Worm (Caenorhabditis elegans): Measurements from ENCODE around the gene T25B9.3.

Gene T25B9.3

DNA sequence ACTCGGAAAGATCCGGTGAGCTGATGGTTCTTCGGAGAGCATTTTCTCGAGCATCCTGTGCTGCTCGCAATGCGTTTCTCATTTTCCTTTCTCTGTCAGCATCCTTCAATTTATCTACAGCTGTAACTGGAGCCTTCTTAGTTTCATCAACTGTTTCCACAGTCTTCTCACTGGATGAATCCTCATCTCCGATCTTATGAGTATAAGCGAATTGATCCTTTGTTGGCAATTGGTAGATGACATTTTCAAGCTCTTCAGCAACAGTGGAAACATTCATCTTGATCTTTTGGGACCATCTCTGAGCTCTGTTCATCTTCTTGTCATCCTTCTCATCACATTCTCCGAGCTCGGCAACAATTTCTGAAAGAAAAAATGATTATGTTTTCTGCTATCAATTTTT, 34.8 kb downstream of the T25B9.3 start:
- TF ChIP-seq tbx-8 (GFP tag; optimal IDR thresholded peaks at IDR 0.05) (no peak), ham-2 (GFP tag; optimal IDR thresholded peaks at IDR 0.05) (no peak), ztf-11 (tag; optimal IDR thresholded peaks at IDR 0.05) (no peak), lsy-2 (tag; optimal IDR thresholded peaks at IDR 0.05) (no peak)

DNA sequence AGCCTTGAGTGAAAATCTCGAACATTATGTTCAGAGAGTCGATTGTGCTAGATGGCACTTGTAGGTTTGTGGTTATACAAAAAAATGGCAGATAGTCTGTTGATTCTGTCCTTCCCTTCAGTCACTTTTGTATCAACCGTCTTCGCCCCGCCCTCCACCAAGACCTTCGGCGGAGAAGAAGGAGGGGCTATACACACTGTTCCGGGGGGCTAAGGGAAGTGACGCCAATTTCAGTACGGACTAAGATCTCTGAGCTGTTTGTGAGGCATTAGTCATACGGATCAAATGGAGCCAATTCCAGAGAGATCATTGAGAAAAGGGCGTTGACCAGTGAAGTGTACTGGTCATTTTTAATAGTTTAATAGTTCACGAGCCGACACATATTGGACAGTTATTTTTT, 36.0 kb downstream of the T25B9.3 start, which contains the start of gene swt-3:
Gene swt-3 (minus strand): TSS at position 101 of the 400 bp plus-strand sequence.
- TF ChIP-seq lsy-2 (tag; optimal IDR thresholded peaks at IDR 0.05), result no peak
- no peak for TF ChIP-seq ceh-39 (tag; optimal IDR thresholded peaks at IDR 0.05)
- no peak for TF ChIP-seq sptf-1 (tag; optimal IDR thresholded peaks at IDR 0.05)
- no peak for TF ChIP-seq nhr-76 (tag; optimal IDR thresholded peaks at IDR 0.05)
- TF ChIP-seq drap-1 (GFP tag; optimal IDR thresholded peaks at IDR 0.05), result no peak
- TF ChIP-seq tbx-8 (GFP tag; optimal IDR thresholded peaks at IDR 0.05), result no peak
- TF ChIP-seq ces-1 (GFP tag; optimal IDR thresholded peaks at IDR 0.05), result no peak
- no peak for TF ChIP-seq cnd-1 (tag; optimal IDR thresholded peaks at IDR 0.05)
- TF ChIP-seq ceh-43 (GFP tag; optimal IDR thresholded peaks at IDR 0.05), result no peak
- no peak for TF ChIP-seq mls-2 (tag; optimal IDR thresholded peaks at IDR 0.05)
- no peak for TF ChIP-seq snpc-4 (tag; optimal IDR thresholded peaks at IDR 0.05)
- no peak for TF ChIP-seq sem-2 (GFP tag; optimal IDR thresholded peaks at IDR 0.05)
- TF ChIP-seq nhr-12 (tag; optimal IDR thresholded peaks at IDR 0.05), result no peak
- no peak for TF ChIP-seq bed-3 (GFP tag; optimal IDR thresholded peaks at IDR 0.05)

DNA sequence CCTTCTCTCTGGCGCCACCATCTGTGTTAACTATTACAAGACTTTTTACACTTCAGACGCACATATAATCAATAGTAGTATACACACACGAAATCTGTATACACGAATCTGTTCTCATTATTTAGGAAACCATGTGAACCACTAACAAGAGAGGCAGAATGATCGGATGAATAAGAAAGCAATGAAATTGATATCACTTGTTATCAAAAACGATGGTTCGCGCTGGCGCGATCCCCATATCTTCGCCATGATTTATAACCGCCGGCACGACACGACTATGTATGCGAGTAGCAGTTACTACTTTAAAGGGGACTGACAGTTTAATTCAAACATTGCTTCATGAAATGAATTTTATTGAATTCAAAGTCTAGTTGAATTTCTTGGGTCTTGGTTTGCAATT, 36.8 kb downstream of the T25B9.3 start:
- TF ChIP-seq M03D4.4 (tag; optimal IDR thresholded peaks at IDR 0.05), result no peak
- TF ChIP-seq cnd-1 (tag; optimal IDR thresholded peaks at IDR 0.05), result no peak
- TF ChIP-seq nhr-76 (tag; optimal IDR thresholded peaks at IDR 0.05), result no peak
- TF ChIP-seq ceh-83 (GFP tag; optimal IDR thresholded peaks at IDR 0.05), result no peak
- TF ChIP-seq mab-5 (tag; optimal IDR thresholded peaks at IDR 0.05), result no peak
- TF ChIP-seq blmp-1 (tag; optimal IDR thresholded peaks at IDR 0.05), result no peak
- no peak for TF ChIP-seq elt-3 (tag; optimal IDR thresholded peaks at IDR 0.05)
- no peak for TF ChIP-seq lin-32 (GFP tag; optimal IDR thresholded peaks at IDR 0.05)
- TF ChIP-seq lsy-2 (tag; optimal IDR thresholded peaks at IDR 0.05), result no peak
- TF ChIP-seq lin-13 (tag; optimal IDR thresholded peaks at IDR 0.05), result no peak
- TF ChIP-seq ztf-11 (tag; optimal IDR thresholded peaks at IDR 0.05), result no peak

DNA sequence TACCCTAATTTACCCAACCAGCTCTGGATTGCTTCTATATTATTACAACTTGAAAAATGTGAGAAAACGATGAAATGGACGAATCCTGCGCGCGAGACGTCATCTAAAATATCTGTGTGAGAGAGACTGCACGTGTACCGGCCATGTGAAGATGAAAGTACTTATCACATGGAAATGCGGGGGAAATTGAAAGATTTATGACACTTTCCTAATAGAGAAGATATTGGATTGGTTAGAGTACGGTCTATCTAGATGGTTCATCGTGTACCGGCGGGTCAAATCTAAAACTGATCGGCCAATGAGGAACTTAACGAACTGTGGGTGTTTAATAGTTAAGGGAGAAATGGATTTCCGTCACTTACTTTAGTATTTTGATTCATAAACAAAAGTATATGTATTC, 37.4 kb downstream of the T25B9.3 start:
- TF ChIP-seq sem-2 (GFP tag; optimal IDR thresholded peaks at IDR 0.05) (no peak), nhr-237 (tag; optimal IDR thresholded peaks at IDR 0.05) (no peak), unc-62 (GFP tag; optimal IDR thresholded peaks at IDR 0.05) (no peak), blmp-1 (tag; optimal IDR thresholded peaks at IDR 0.05) (no peak)

DNA sequence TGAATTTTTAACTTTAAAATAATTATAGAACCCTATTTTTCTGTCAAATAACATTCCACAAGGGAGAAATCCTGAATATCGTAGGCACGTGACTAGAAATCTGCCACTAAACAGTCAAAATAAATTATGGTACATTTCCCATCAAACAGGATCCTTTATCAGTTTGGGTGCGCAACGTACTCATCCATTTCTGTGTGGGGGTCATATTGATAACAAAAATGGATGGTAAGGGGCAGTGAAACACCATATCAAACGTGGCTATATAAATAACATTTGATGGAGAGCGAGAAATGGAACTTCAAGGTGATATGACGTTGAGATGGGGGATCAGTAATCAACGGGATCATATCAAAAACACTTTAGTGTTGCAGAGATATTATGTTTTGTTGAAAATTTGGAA, 39.5 kb downstream of the T25B9.3 start:
- no peak for TF ChIP-seq mep-1 (tag; optimal IDR thresholded peaks at IDR 0.05)
- TF ChIP-seq mab-5 (tag; optimal IDR thresholded peaks at IDR 0.05), result no peak
- no peak for TF ChIP-seq lin-32 (GFP tag; optimal IDR thresholded peaks at IDR 0.05)
- TF ChIP-seq pha-4 (tag; optimal IDR thresholded peaks at IDR 0.05), result no peak
- no peak for TF ChIP-seq sem-2 (GFP tag; optimal IDR thresholded peaks at IDR 0.05)
- no peak for TF ChIP-seq ztf-11 (tag; optimal IDR thresholded peaks at IDR 0.05)
- TF ChIP-seq ceh-43 (GFP tag; optimal IDR thresholded peaks at IDR 0.05), result no peak
- no peak for TF ChIP-seq ces-1 (GFP tag; optimal IDR thresholded peaks at IDR 0.05)
- no peak for TF ChIP-seq drap-1 (GFP tag; optimal IDR thresholded peaks at IDR 0.05)
- no peak for TF ChIP-seq ceh-83 (GFP tag; optimal IDR thresholded peaks at IDR 0.05)
- TF ChIP-seq nhr-237 (tag; optimal IDR thresholded peaks at IDR 0.05), result no peak
- no peak for TF ChIP-seq nhr-12 (tag; optimal IDR thresholded peaks at IDR 0.05)
- TF ChIP-seq ham-2 (GFP tag; optimal IDR thresholded peaks at IDR 0.05), result no peak
- no peak for TF ChIP-seq cnd-1 (tag; optimal IDR thresholded peaks at IDR 0.05)
- no peak for TF ChIP-seq lin-13 (tag; optimal IDR thresholded peaks at IDR 0.05)
- no peak for TF ChIP-seq hlh-1 (tag; optimal IDR thresholded peaks at IDR 0.05)
- TF ChIP-seq nhr-2 (tag; optimal IDR thresholded peaks at IDR 0.05), result no peak
- no peak for TF ChIP-seq nhr-28 (tag; optimal IDR thresholded peaks at IDR 0.05)

DNA sequence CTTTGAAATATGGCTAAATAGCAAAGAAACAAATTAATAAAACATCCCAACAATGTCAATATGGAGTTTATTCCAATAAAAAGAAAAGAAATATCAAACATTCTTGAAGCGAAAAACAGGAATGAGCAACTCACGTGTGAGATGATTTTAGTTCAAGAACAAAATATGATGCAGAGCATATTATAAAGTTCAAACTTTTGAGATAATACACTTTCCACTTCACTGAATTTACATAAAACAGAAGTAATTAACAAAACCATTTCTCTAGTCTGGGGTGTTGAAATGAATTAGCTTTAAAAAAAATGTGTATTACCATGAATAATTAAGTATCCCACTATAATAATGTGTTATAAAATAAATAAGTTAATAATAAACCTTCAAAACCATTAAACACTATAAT, 42.2 kb downstream of the T25B9.3 start, which contains the start of gene srd-7:
Gene srd-7 (minus strand): TSS at position 101 of the 400 bp plus-strand sequence.
- TF ChIP-seq zip-8 (tag; optimal IDR thresholded peaks at IDR 0.05), result no peak
- TF ChIP-seq ceh-43 (GFP tag; optimal IDR thresholded peaks at IDR 0.05), result no peak
- TF ChIP-seq M03D4.4 (tag; optimal IDR thresholded peaks at IDR 0.05), result no peak
- no peak for TF ChIP-seq nhr-28 (tag; optimal IDR thresholded peaks at IDR 0.05)
- no peak for TF ChIP-seq elt-1 (tag; optimal IDR thresholded peaks at IDR 0.05; ENCODE audit: borderline replicate concordance, insufficient read depth)
- no peak for TF ChIP-seq blmp-1 (tag; optimal IDR thresholded peaks at IDR 0.05)
- TF ChIP-seq nhr-76 (tag; optimal IDR thresholded peaks at IDR 0.05), result no peak
- TF ChIP-seq pha-4 (tag; optimal IDR thresholded peaks at IDR 0.05), result no peak
- no peak for TF ChIP-seq unc-62 (GFP tag; optimal IDR thresholded peaks at IDR 0.05)
- no peak for TF ChIP-seq sem-2 (GFP tag; optimal IDR thresholded peaks at IDR 0.05)
- TF ChIP-seq ceh-83 (GFP tag; optimal IDR thresholded peaks at IDR 0.05), result no peak
- no peak for TF ChIP-seq drap-1 (GFP tag; optimal IDR thresholded peaks at IDR 0.05)
- TF ChIP-seq hlh-1 (tag; optimal IDR thresholded peaks at IDR 0.05), result no peak
- TF ChIP-seq nhr-2 (tag; optimal IDR thresholded peaks at IDR 0.05), result no peak
- TF ChIP-seq nhr-12 (tag; optimal IDR thresholded peaks at IDR 0.05), result no peak

All from whole organism, mixed stage, embryonic.